Worm (Caenorhabditis elegans) whole organism, young adult: ENCODE results near the gene T28D6.7.

ENCODE experiments used
- B0336.3 ChIP-seq: fragments of 200-800 bp; sonication (Bioruptor generic); IDR thresholded peaks from 2 replicates; pipeline ENCODE4 v1.3.6; 2022; ENCODE audit warnings: missing genetic modification characterization, missing compliant biosample characterization
- D2030.7 ChIP-seq: fragments of 200-800 bp; sonication (Bioruptor generic); IDR thresholded peaks from 2 replicates; pipeline ENCODE4 v1.3.6; 2022; ENCODE audit warnings: missing genetic modification reagents, missing genetic modification characterization, missing compliant biosample characterization
- F10E7.11 ChIP-seq: sonication (generic microtip); optimal IDR thresholded peaks from 2 replicates; lab custom pipeline; 2017; ENCODE audit warnings: mild to moderate bottlenecking, missing genetic modification characterization, moderate library complexity, missing compliant biosample characterization
- F22D6.2 ChIP-seq: sonication (generic microtip); optimal IDR thresholded peaks from 2 replicates; lab custom pipeline; 2016; ENCODE audit warnings: mild to moderate bottlenecking, missing genetic modification characterization, missing compliant biosample characterization
- F23B12.7 ChIP-seq: sonication (generic microtip); optimal IDR thresholded peaks from 2 replicates; lab custom pipeline; 2017; ENCODE audit warnings: missing genetic modification characterization, mild to moderate bottlenecking, missing compliant biosample characterization, antibody characterized with exemption, moderate library complexity; ENCODE audit not compliant: insufficient read depth
- F49E8.2 ChIP-seq: sonication (generic microtip); optimal IDR thresholded peaks from 3 replicates; lab custom pipeline; 2017; ENCODE audit warnings: missing genetic modification characterization, mild to moderate bottlenecking, missing compliant biosample characterization, antibody characterized with exemption, moderate library complexity; ENCODE audit not compliant: insufficient read depth
- F55B11.4 ChIP-seq: sonication (generic microtip); optimal IDR thresholded peaks from 2 replicates; lab custom pipeline; 2016; ENCODE audit warnings: missing compliant biosample characterization, missing genetic modification characterization, borderline replicate concordance; ENCODE audit not compliant: insufficient read depth
- F57C9.4 ChIP-seq: sonication (generic microtip); optimal IDR thresholded peaks from 2 replicates; lab custom pipeline; 2017; ENCODE audit warnings: mild to moderate bottlenecking, missing genetic modification characterization, missing compliant biosample characterization
- T26A5.8 ChIP-seq: sonication (generic microtip); optimal IDR thresholded peaks from 2 replicates; lab custom pipeline; 2016; ENCODE audit warnings: missing genetic modification characterization, missing compliant biosample characterization
- Y56A3A.18 ChIP-seq: fragments of 200-800 bp; sonication (Bioruptor generic); IDR thresholded peaks from 2 replicates; pipeline ENCODE4 v1.3.6; 2022; ENCODE audit warnings: missing genetic modification reagents, missing genetic modification characterization, missing compliant biosample characterization
- Y67H2A.10 ChIP-seq: fragments of 200-800 bp; sonication (Bioruptor generic); conservative IDR thresholded peaks from 2 replicates; pipeline ENCODE4 v1.3.6; 2022; ENCODE audit warnings: missing genetic modification reagents, missing genetic modification characterization, missing compliant biosample characterization
- ZK185.1 ChIP-seq: sonication (generic microtip); optimal IDR thresholded peaks from 2 replicates; lab custom pipeline; 2016; ENCODE audit warnings: mild to moderate bottlenecking, missing genetic modification characterization, missing compliant biosample characterization; ENCODE audit not compliant: poor library complexity, severe bottlenecking
- atf-7 ChIP-seq: sonication (generic microtip); optimal IDR thresholded peaks from 2 replicates; lab custom pipeline; 2017; ENCODE audit warnings: mild to moderate bottlenecking, missing genetic modification characterization, missing compliant biosample characterization
- cebp-2 ChIP-seq: fragments of 200-800 bp; sonication (Bioruptor generic); IDR thresholded peaks from 2 replicates; pipeline ENCODE4 v1.3.6; 2022; ENCODE audit warnings: missing genetic modification characterization, missing compliant biosample characterization
- ceh-79 ChIP-seq: sonication (generic microtip); optimal IDR thresholded peaks from 2 replicates; lab custom pipeline; 2017; ENCODE audit warnings: mild to moderate bottlenecking, missing genetic modification characterization, missing compliant biosample characterization
- chd-7 ChIP-seq: sonication (generic microtip); optimal IDR thresholded peaks from 2 replicates; lab custom pipeline; 2016; ENCODE audit warnings: mild to moderate bottlenecking, missing genetic modification characterization, moderate library complexity, missing compliant biosample characterization
- dpff-1 ChIP-seq: sonication (generic microtip); optimal IDR thresholded peaks from 2 replicates; lab custom pipeline; 2017; ENCODE audit warnings: mild to moderate bottlenecking, missing genetic modification characterization, missing compliant biosample characterization
- egl-44 ChIP-seq: fragments of 200-800 bp; sonication (Bioruptor generic); IDR thresholded peaks from 2 replicates; pipeline ENCODE4 v1.3.6; 2022; ENCODE audit warnings: missing genetic modification reagents, missing genetic modification characterization, missing compliant biosample characterization
- hlh-12 ChIP-seq: sonication (generic microtip); optimal IDR thresholded peaks from 2 replicates; lab custom pipeline; 2016; ENCODE audit warnings: missing genetic modification characterization, missing compliant biosample characterization
- hmg-20 ChIP-seq: fragments of 200-800 bp; sonication (Bioruptor generic); IDR thresholded peaks from 2 replicates; pipeline ENCODE4 v1.3.6; 2022; ENCODE audit warnings: missing genetic modification reagents, missing genetic modification characterization, missing compliant biosample characterization
- hrde-1 ChIP-seq: sonication (generic microtip); optimal IDR thresholded peaks from 2 replicates; lab custom pipeline; 2016; ENCODE audit warnings: missing genetic modification characterization, mild to moderate bottlenecking, missing compliant biosample characterization, moderate library complexity, missing genotype, missing genetic modification reagents, borderline replicate concordance
- lin-35 ChIP-seq, 3 experiments: fragments of 150-350 bp in 2 of 3; sonication (generic microtip) in 1 of 3; optimal IDR thresholded peaks; 2 replicates each; lab custom pipeline; 2014 to 2018; ENCODE audit warnings: missing biosample characterization in 3 of 3, missing genetic modification characterization in 3 of 3, missing genetic modification reagents in 3 of 3
- lin-40 ChIP-seq: sonication (generic microtip); optimal IDR thresholded peaks from 2 replicates; lab custom pipeline; 2016; ENCODE audit warnings: missing genetic modification characterization, mild to moderate bottlenecking, missing compliant biosample characterization, missing genotype, missing genetic modification reagents
- lin-54 ChIP-seq: fragments of 200-800 bp; sonication (Bioruptor generic); optimal IDR thresholded peaks from 2 replicates; lab custom pipeline; 2018; ENCODE audit warnings: mild to moderate bottlenecking, missing genetic modification characterization, missing compliant biosample characterization
- lir-1 ChIP-seq: fragments of 200-800 bp; sonication (Bioruptor generic); conservative IDR thresholded peaks from 2 replicates; pipeline ENCODE4 v1.3.6; 2022; ENCODE audit warnings: missing genetic modification reagents, missing genetic modification characterization, missing compliant biosample characterization
- mes-4 ChIP-seq: sonication (generic microtip); optimal IDR thresholded peaks from 2 replicates; lab custom pipeline; 2016; ENCODE audit warnings: missing genotype, missing genetic modification characterization, missing compliant biosample characterization
- mxl-1 ChIP-seq: sonication (generic microtip); optimal IDR thresholded peaks from 2 replicates; lab custom pipeline; 2016; ENCODE audit warnings: missing genetic modification characterization, missing compliant biosample characterization
- nfya-2 ChIP-seq: fragments of 200-800 bp; sonication (Bioruptor generic); IDR thresholded peaks from 2 replicates; pipeline ENCODE4 v1.3.6; 2022; ENCODE audit warnings: missing genetic modification reagents, missing genetic modification characterization, missing compliant biosample characterization
- nfyb-1 ChIP-seq: fragments of 200-800 bp; sonication (Bioruptor generic); IDR thresholded peaks from 2 replicates; pipeline ENCODE4 v1.3.6; 2022; ENCODE audit warnings: missing genetic modification reagents, missing genetic modification characterization, missing compliant biosample characterization
- nhr-179 ChIP-seq: sonication (generic microtip); optimal IDR thresholded peaks from 2 replicates; lab custom pipeline; 2016; ENCODE audit warnings: mild to moderate bottlenecking, missing genetic modification characterization, missing compliant biosample characterization
- nhr-90 ChIP-seq: sonication (generic microtip); optimal IDR thresholded peaks from 2 replicates; lab custom pipeline; 2016; ENCODE audit warnings: missing genotype, mild to moderate bottlenecking, missing genetic modification characterization, missing compliant biosample characterization
- pbrm-1 ChIP-seq: fragments of 200-800 bp; sonication (Bioruptor generic); IDR thresholded peaks from 2 replicates; pipeline ENCODE4 v1.3.6; 2022; ENCODE audit warnings: missing genetic modification reagents, missing genetic modification characterization, missing compliant biosample characterization
- pha-4 ChIP-seq: fragments of 150-350 bp; sonication (generic microtip); optimal IDR thresholded peaks from 2 replicates; lab custom pipeline; 2014; ENCODE audit warnings: missing biosample characterization, missing genetic modification reagents, missing genetic modification characterization
- rcor-1 ChIP-seq: fragments of 200-800 bp; sonication (Bioruptor generic); IDR thresholded peaks from 2 replicates; pipeline ENCODE4 v1.3.6; 2022; ENCODE audit warnings: missing genetic modification reagents, missing genetic modification characterization, missing compliant biosample characterization
- rpc-1 ChIP-seq, 2 experiments: fragments of 150-350 bp in 1 of 2; sonication (generic microtip) in 1 of 2; optimal IDR thresholded peaks; 2 replicates each; lab custom pipeline; 2014 to 2018; ENCODE audit warnings: missing biosample characterization in 1 of 2, missing genetic modification characterization in 1 of 2, missing genetic modification reagents in 1 of 2, missing genotype in 1 of 2
- snpc-1.1 ChIP-seq: sonication (generic microtip); optimal IDR thresholded peaks from 2 replicates; lab custom pipeline; 2017; ENCODE audit warnings: missing genetic modification characterization, mild to moderate bottlenecking, missing compliant biosample characterization, antibody characterized with exemption, moderate library complexity, missing genotype, missing genetic modification reagents; ENCODE audit not compliant: insufficient read depth
- snpc-4 ChIP-seq, 5 experiments: fragments of 150-350 bp in 1 of 5; sonication (generic microtip) in 4 of 5; optimal IDR thresholded peaks; 2 replicates each; lab custom pipeline; 2014 to 2018; ENCODE audit warnings: missing genetic modification characterization in 5 of 5, missing biosample characterization in 3 of 5, antibody characterized with exemption in 2 of 5, mild to moderate bottlenecking in 2 of 5, missing compliant biosample characterization in 2 of 5, missing genotype in 2 of 5, moderate library complexity in 2 of 5, missing genetic modification reagents in 1 of 5
- sptf-2 ChIP-seq: fragments of 200-800 bp; sonication (Bioruptor generic); optimal IDR thresholded peaks from 2 replicates; lab custom pipeline; 2018; ENCODE audit warnings: mild to moderate bottlenecking, missing genetic modification characterization, missing compliant biosample characterization
- tbp1 ChIP-seq: fragments of 200-800 bp; sonication (Bioruptor generic); optimal IDR thresholded peaks from 2 replicates; lab custom pipeline; 2018; ENCODE audit warnings: mild to moderate bottlenecking, missing genetic modification characterization, missing compliant biosample characterization
- unc-62 ChIP-seq: fragments of 150-350 bp; optimal IDR thresholded peaks from 2 replicates; lab custom pipeline; 2014; ENCODE audit warnings: missing biosample characterization, missing genetic modification reagents, missing genetic modification characterization
- zfh-2 ChIP-seq: fragments of 200-800 bp; sonication (Bioruptor generic); conservative IDR thresholded peaks from 2 replicates; pipeline ENCODE4 v1.3.6; 2022; ENCODE audit warnings: missing genetic modification reagents, missing genetic modification characterization, missing compliant biosample characterization
- ztf-18 ChIP-seq: sonication (generic microtip); optimal IDR thresholded peaks from 2 replicates; lab custom pipeline; 2016; ENCODE audit warnings: missing genotype, mild to moderate bottlenecking, missing genetic modification characterization, missing compliant biosample characterization
- ztf-26 ChIP-seq: sonication (generic microtip); optimal IDR thresholded peaks from 2 replicates; lab custom pipeline; 2017; ENCODE audit warnings: missing genetic modification characterization, missing compliant biosample characterization
- ztf-28 ChIP-seq: fragments of 200-800 bp; sonication (Bioruptor generic); IDR thresholded peaks from 2 replicates; pipeline ENCODE4 v1.3.6; 2022; ENCODE audit warnings: missing genetic modification reagents, missing genetic modification characterization, missing compliant biosample characterization
- ztf-6 ChIP-seq: fragments of 200-800 bp; sonication (Bioruptor generic); IDR thresholded peaks from 2 replicates; pipeline ENCODE4 v1.3.6; 2022; ENCODE audit warnings: missing genetic modification reagents, missing genetic modification characterization, missing compliant biosample characterization

The T28D6.7 gene

DNA sequence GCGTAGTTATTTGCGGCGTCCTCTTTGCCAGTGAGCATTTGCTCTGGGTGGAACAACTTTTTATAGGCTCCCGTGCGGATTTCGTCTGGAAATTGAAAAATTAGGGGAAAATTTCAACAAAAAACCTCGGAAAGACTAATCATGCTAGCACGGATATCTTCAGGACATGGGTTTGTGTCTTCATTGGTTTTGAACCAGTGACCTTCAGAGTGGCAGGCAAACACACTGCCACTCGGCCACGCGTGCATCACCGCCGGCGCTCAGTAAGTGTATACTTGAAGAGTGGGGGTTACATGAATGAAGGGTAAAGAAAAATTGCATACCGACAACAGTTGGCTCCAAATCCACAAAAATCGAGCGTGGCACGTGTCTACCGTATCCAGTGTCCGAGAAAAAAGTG is 25.0 kb upstream of the T28D6.7 start (continued):
- TF ChIP-seq F49E8.2 (tag; lab: Kevin White, UChicago), result no peak
- peak; percentile 27 for TF ChIP-seq F57C9.4 (tag; lab: Kevin White, UChicago)
- TF ChIP-seq ztf-28, result no peak
- no peak for TF ChIP-seq hmg-20 (GFP tag; lab: Robert Waterston, UW)
- TF ChIP-seq pha-4, result no peak
- TF ChIP-seq atf-7 (tag; lab: Kevin White, UChicago), result no peak
- peak; percentile 22 for TF ChIP-seq snpc-4 (GFP tag; optimal IDR thresholded peaks at IDR 0.05; lab: Kevin White, UChicago)
- TF ChIP-seq snpc-4 (tag; optimal IDR thresholded peaks at IDR 0.05; lab: Kevin White, UChicago), result peak; percentile 23 to 80 (median 66)
- peak; percentile 42 for TF ChIP-seq snpc-1.1 (tag; lab: Kevin White, UChicago)
- TF ChIP-seq F10E7.11, result peak; percentile 50
- peak; percentile 72; the same call in 1 of the 2 replicates for TF ChIP-seq Y56A3A.18 (GFP tag; lab: Robert Waterston, UW)
- no peak for TF ChIP-seq ztf-6 (GFP tag; lab: Robert Waterston, UW)
- peak in 1 of 3 experiments; percentile 38 for TF ChIP-seq lin-35 (GFP tag; optimal IDR thresholded peaks at IDR 0.05; lab: Kevin White, UChicago)
- TF ChIP-seq ztf-26 (tag; lab: Kevin White, UChicago), result peak; percentile 58
- no peak for TF ChIP-seq egl-44 (GFP tag; lab: Robert Waterston, UW)
- peak; percentile 64 for TF ChIP-seq ztf-18
- TF ChIP-seq hrde-1 (tag; lab: Kevin White, UChicago), result peak; percentile 53
- peak; percentile 82 for TF ChIP-seq F23B12.7 (tag; lab: Kevin White, UChicago)
- no peak for TF ChIP-seq Y67H2A.10 (GFP tag; lab: Robert Waterston, UW)
- peak; percentile 99 for TF ChIP-seq tbp1 (GFP tag; lab: Kevin White, UChicago)
- TF ChIP-seq unc-62 (GFP tag; lab: Kevin White, UChicago), result no peak
- peak; percentile 78 for TF ChIP-seq rpc-1 (optimal IDR thresholded peaks at IDR 0.05; lab: Kevin White, UChicago)
- peak; percentile 86 for TF ChIP-seq rpc-1 (tag; optimal IDR thresholded peaks at IDR 0.05; lab: Kevin White, UChicago)
- TF ChIP-seq D2030.7 (GFP tag; lab: Robert Waterston, UW), result peak; percentile 51; the same call in 1 of the 2 replicates
- peak; percentile 56; the same call in 1 of the 2 replicates for TF ChIP-seq pbrm-1 (GFP tag; lab: Robert Waterston, UW)
- no peak for TF ChIP-seq F55B11.4 (tag; lab: Kevin White, UChicago)
- TF ChIP-seq lin-54, result peak; percentile 61
- TF ChIP-seq nhr-90 (tag; lab: Kevin White, UChicago), result peak; percentile 83
- TF ChIP-seq mes-4 (tag; lab: Kevin White, UChicago), result peak; percentile 24
- TF ChIP-seq lir-1, result 0 out of 2 replicates have a peak, but pooled peaks have one; percentile 22
- TF ChIP-seq cebp-2 (GFP tag; lab: Robert Waterston, UW), result no peak; the same call in 1 of the 2 replicates
- TF ChIP-seq, all 124 proteins: peak for 71

DNA sequence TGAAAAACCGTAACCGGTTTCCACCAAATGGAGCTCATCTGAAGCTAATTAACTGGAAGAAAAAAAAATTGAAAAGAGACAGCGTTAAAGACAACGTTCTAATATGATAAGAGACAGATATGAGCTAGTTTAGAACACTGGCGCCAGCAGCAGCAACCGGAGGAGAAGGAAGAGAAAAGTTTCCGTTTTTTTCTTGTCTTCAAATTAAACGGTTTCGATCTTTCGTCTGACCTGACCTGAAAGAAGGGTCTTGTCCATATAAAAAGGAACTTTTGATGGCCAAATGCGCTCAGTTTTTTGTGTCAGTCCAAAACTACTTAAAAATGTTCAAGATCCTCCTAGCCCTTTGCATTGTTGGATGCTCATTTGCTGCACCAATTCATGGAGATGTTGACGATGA is 20.2 kb upstream of the T28D6.7 start, which contains the start of gene T28D6.3:
Gene T28D6.3, plus strand, starts transcription at position 301 of the 400 bp plus-strand sequence.
- TF ChIP-seq nfyb-1 (no peak), chd-7 (no peak), ZK185.1 (tag; lab: Kevin White, UChicago) (no peak), nfya-2 (no peak), nhr-179 (no peak), zfh-2 (GFP tag; lab: Robert Waterston, UW) (no peak), T26A5.8 (tag; lab: Kevin White, UChicago) (no peak), hlh-12 (no peak), dpff-1 (no peak), rcor-1 (GFP tag; lab: Robert Waterston, UW) (no peak), sptf-2 (GFP tag; lab: Kevin White, UChicago) (no peak), ceh-79 (tag; lab: Kevin White, UChicago) (no peak), lin-40 (tag; lab: Kevin White, UChicago) (no peak), mxl-1 (tag; lab: Kevin White, UChicago) (no peak), F22D6.2 (tag; lab: Kevin White, UChicago) (no peak), B0336.3 (no peak)
